Worm (Caenorhabditis elegans): ENCODE measurements around the gene pik-1.

ce11 chrIV:13460876-13461275, 45.0 kb downstream of the pik-1 start, which contains the start of gene Y38H8A.12:
- no peak for TF ChIP-seq ama-1 (optimal IDR thresholded peaks at IDR 0.05)
- TF ChIP-seq tbx-37 (GFP tag; conservative IDR thresholded peaks at IDR 0.05) = no peak
- no peak for TF ChIP-seq tbx-11 (GFP tag; IDR thresholded peaks at IDR 0.05)
- no peak for TF ChIP-seq tra-4 (tag; optimal IDR thresholded peaks at IDR 0.05)
- no peak for TF ChIP-seq pes-1 (GFP tag; IDR thresholded peaks at IDR 0.05)
- no peak for TF ChIP-seq flt-1 (GFP tag; IDR thresholded peaks at IDR 0.05)
- TF ChIP-seq sea-1 (GFP tag; conservative IDR thresholded peaks at IDR 0.05) = no peak
- no peak for TF ChIP-seq ets-7 (tag; optimal IDR thresholded peaks at IDR 0.05)

All from whole organism, early embryonic.